Fruit fly (Drosophila melanogaster): Measurements from ENCODE around the gene CG34132.

The CG34132 gene

dm6 chr2L:7918770-7919169 is 33.5 kb downstream of the CG34132 start (continued):
- TF ChIP-seq CHES-1-like (GFP tag; optimal IDR thresholded peaks at IDR 0.05) (no peak), Sox102F (GFP tag; optimal IDR thresholded peaks at IDR 0.05) (peak; percentile 39), ci (GFP tag; IDR thresholded peaks at IDR 0.05) (0 out of 3 replicates have a peak, but pooled peaks have one; percentile 35), CTCF (GFP tag; optimal IDR thresholded peaks at IDR 0.05) (no peak), CG13775 (GFP tag; optimal IDR thresholded peaks at IDR 0.05) (no peak), HmgD (GFP tag; optimal IDR thresholded peaks at IDR 0.05) (no peak), cas (GFP tag; IDR thresholded peaks at IDR 0.05) (no peak), pfk (GFP tag; optimal IDR thresholded peaks at IDR 0.05) (no peak), dmrt99B (tag; optimal IDR thresholded peaks at IDR 0.05) (peak; percentile 15), bsh (GFP tag; optimal IDR thresholded peaks at IDR 0.05) (peak in 1 of 2 experiments; percentile 32)

dm6 chr2L:7920590-7920989 is 35.3 kb downstream of the CG34132 start:
- TF ChIP-seq BEAF-32 (GFP tag; optimal IDR thresholded peaks at IDR 0.05) (no peak), ase (GFP tag; IDR thresholded peaks at IDR 0.05) (no peak), Ravus (GFP tag; IDR thresholded peaks at IDR 0.05) (no peak), tup (GFP tag; optimal IDR thresholded peaks at IDR 0.05) (no peak), Bdp1 (GFP tag; optimal IDR thresholded peaks at IDR 0.05) (no peak), ham (GFP tag; IDR thresholded peaks at IDR 0.05) (no peak), sna (GFP tag; IDR thresholded peaks at IDR 0.05; ENCODE audit: partially characterized antibody) (no peak)

dm6 chr2L:7922088-7922487 is 36.8 kb downstream of the CG34132 start:
- TF ChIP-seq Camta (GFP tag; optimal IDR thresholded peaks at IDR 0.05) (no peak), GATAe (GFP tag; conservative IDR thresholded peaks at IDR 0.05) (no peak), Rx (GFP tag; IDR thresholded peaks at IDR 0.05) (no peak), Ets65A (GFP tag) (peak; percentile 90), CG17328 (GFP tag; IDR thresholded peaks at IDR 0.05) (no peak)

DNA sequence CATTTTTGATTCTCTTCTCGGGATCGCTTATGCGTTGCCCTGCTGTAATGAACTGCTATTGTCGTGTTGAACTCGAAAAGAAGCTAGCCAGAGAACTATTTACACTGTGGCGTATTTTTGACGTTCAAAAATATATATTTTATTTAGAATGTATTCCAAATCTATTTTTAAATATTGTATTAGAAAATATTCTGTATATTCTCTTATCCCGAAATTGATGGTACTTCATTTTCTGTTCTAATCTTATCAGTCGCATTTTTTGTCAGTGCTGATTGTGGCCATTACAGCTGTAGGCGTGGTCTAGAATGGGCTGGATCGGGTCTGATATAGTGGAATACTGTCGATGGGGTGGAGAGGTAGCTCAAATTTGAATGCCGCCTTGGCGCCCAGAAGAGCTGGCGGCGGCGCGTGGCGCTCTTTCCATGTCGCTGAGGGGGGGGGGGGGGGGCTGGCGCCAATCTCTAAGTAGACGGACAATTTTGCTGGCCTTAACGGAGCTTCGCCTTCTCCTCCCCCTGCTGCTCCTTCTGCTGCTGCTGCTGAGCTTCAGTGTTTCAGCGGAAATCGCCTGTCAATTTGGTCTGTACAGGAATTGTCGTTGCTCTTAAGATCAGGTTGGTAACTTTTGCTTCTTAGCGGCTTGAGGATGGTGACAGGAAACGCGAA is 38.5 kb downstream of the CG34132 start:
- TF ChIP-seq kah (GFP tag; optimal IDR thresholded peaks at IDR 0.05) (no peak), CG4360 (GFP tag; IDR thresholded peaks at IDR 0.05) (no peak), CoRest (tag; optimal IDR thresholded peaks at IDR 0.05) (no peak), Lpt (GFP tag; optimal IDR thresholded peaks at IDR 0.05) (no peak), cg (GFP tag; optimal IDR thresholded peaks at IDR 0.05) (no peak), Nf-YC (tag; optimal IDR thresholded peaks at IDR 0.05) (no peak), CG14014 (GFP tag; IDR thresholded peaks at IDR 0.05) (0 out of 2 replicates have a peak, but pooled peaks have one; percentile 9), Gsc (GFP tag; IDR thresholded peaks at IDR 0.05) (no peak), Lim3 (GFP tag; IDR thresholded peaks at IDR 0.05) (no peak), CG12236 (GFP tag; optimal IDR thresholded peaks at IDR 0.05) (no peak), B-H2 (GFP tag; optimal IDR thresholded peaks at IDR 0.05) (no peak), da (GFP tag; optimal IDR thresholded peaks at IDR 0.05) (no peak), unpg (GFP tag; optimal IDR thresholded peaks at IDR 0.05) (peak; percentile 30), ara (GFP tag; IDR thresholded peaks at IDR 0.05) (no peak), PHDP (tag; optimal IDR thresholded peaks at IDR 0.05) (peak; percentile 25), CG2120 (GFP tag; optimal IDR thresholded peaks at IDR 0.05) (peak; percentile 11), en (GFP tag; optimal IDR thresholded peaks at IDR 0.05) (no peak), ac (GFP tag; optimal IDR thresholded peaks at IDR 0.05) (no peak), CG14050 (GFP tag; IDR thresholded peaks at IDR 0.05) (no peak), CG5180 (GFP tag; optimal IDR thresholded peaks at IDR 0.05) (no peak), jing (GFP tag; optimal IDR thresholded peaks at IDR 0.05) (no peak), CG14667 (GFP tag; IDR thresholded peaks at IDR 0.05) (no peak), CG14965 (GFP tag; optimal IDR thresholded peaks at IDR 0.05; ENCODE audit: borderline replicate concordance) (no peak), HmgZ (tag; optimal IDR thresholded peaks at IDR 0.05) (no peak), CG8765 (GFP tag; IDR thresholded peaks at IDR 0.05) (no peak), CG11695 (GFP tag; IDR thresholded peaks at IDR 0.05) (no peak)

Data from whole organism, embryonic.